Fruit fly (Drosophila melanogaster) whole organism, embryonic: Measurements from ENCODE around the gene se.

Experiments
- CG6854 ChIP-seq: fragments of 200-800 bp; sonication (Bioruptor generic); optimal IDR thresholded peaks from 3 replicates; lab custom pipeline; 2017; ENCODE audit warnings: missing biosample characterization, mild to moderate bottlenecking, missing genetic modification characterization
- CG7271 ChIP-seq: fragments of 200-800 bp; sonication (Bioruptor generic); optimal IDR thresholded peaks from 2 replicates; lab custom pipeline; 2018; ENCODE audit warnings: missing biosample characterization, mild to moderate bottlenecking, missing genetic modification characterization, moderate library complexity
- CG7963 ChIP-seq: fragments of 200-800 bp; sonication (Bioruptor generic); IDR thresholded peaks from 3 replicates; pipeline ENCODE4 v1.3.6; 2022; ENCODE audit warnings: missing biosample characterization, missing genetic modification characterization; ENCODE audit not compliant: partially characterized antibody
- Elba2 ChIP-seq: fragments of 200-800 bp; sonication (Bioruptor generic); optimal IDR thresholded peaks from 3 replicates; lab custom pipeline; 2016; ENCODE audit warnings: missing biosample characterization, missing genetic modification characterization
- Lpt ChIP-seq: fragments of >200 bp; optimal IDR thresholded peaks from 2 replicates; lab custom pipeline; 2018; ENCODE audit warnings: missing biosample characterization, missing genetic modification characterization
- YL-1 ChIP-seq: fragments of 200-800 bp; sonication (Bioruptor generic); optimal IDR thresholded peaks from 3 replicates; lab custom pipeline; 2017; ENCODE audit warnings: missing biosample characterization, mild to moderate bottlenecking, missing genetic modification characterization

dm6 chr3L:8534386-8535306 is 14.3 kb downstream of the se start, which contains the start of gene ergic53:
- TF ChIP-seq YL-1 (GFP tag; lab: Kevin White, UChicago) (peak; percentile 72), Elba2 (no peak), Lpt (GFP tag; lab: Kevin White, UChicago) (no peak), CG6854 (GFP tag; lab: Kevin White, UChicago) (no peak), CG7963 (peak; percentile 73; the same call in 2 of the 3 replicates), CG7271 (tag; lab: Kevin White, UChicago) (no peak)
